Worm (Caenorhabditis elegans) whole organism, late embryonic: ENCODE measurements around the gene col-19.

ENCODE experiments used
- C08G9.2 ChIP-seq: sonication (generic microtip); optimal IDR thresholded peaks from 2 replicates; lab custom pipeline; 2016; ENCODE audit warnings: mild to moderate bottlenecking, missing genetic modification characterization, moderate library complexity, missing compliant biosample characterization
- F13H6.1 ChIP-seq: sonication (generic microtip); optimal IDR thresholded peaks from 2 replicates; lab custom pipeline; 2016; ENCODE audit warnings: missing genetic modification characterization, missing compliant biosample characterization
- K02D7.2 ChIP-seq: sonication (generic microtip); optimal IDR thresholded peaks from 2 replicates; lab custom pipeline; 2017; ENCODE audit warnings: mild to moderate bottlenecking, missing genetic modification characterization, missing compliant biosample characterization
- T23F11.4 ChIP-seq: fragments of 200-800 bp; sonication (Bioruptor generic); optimal IDR thresholded peaks from 2 replicates; lab custom pipeline; 2018; ENCODE audit warnings: mild to moderate bottlenecking, missing genetic modification characterization, missing compliant biosample characterization
- ahr-1 ChIP-seq: sonication (generic microtip); optimal IDR thresholded peaks from 2 replicates; lab custom pipeline; 2016; ENCODE audit warnings: missing genetic modification characterization, missing compliant biosample characterization
- ama-1 ChIP-seq: fragments of 150-350 bp; optimal IDR thresholded peaks from 2 replicates; lab custom pipeline; 2014
- ceh-2 ChIP-seq: sonication (generic microtip); optimal IDR thresholded peaks from 2 replicates; lab custom pipeline; 2016; ENCODE audit warnings: missing genotype, missing genetic modification characterization, missing compliant biosample characterization
- ceh-22 ChIP-seq: sonication (generic microtip); optimal IDR thresholded peaks from 2 replicates; lab custom pipeline; 2017; ENCODE audit warnings: missing biosample characterization, missing genetic modification characterization
- ceh-30 ChIP-seq: fragments of 150-350 bp; optimal IDR thresholded peaks from 2 replicates; lab custom pipeline; 2014; ENCODE audit warnings: missing biosample characterization, missing genetic modification characterization
- ceh-31 ChIP-seq: sonication (generic microtip); optimal IDR thresholded peaks from 2 replicates; lab custom pipeline; 2016; ENCODE audit warnings: missing genetic modification characterization, missing compliant biosample characterization
- ceh-48 ChIP-seq: sonication (generic microtip); optimal IDR thresholded peaks from 2 replicates; lab custom pipeline; 2016; ENCODE audit warnings: missing genetic modification characterization, inconsistent platforms, missing compliant biosample characterization
- che-1 ChIP-seq: sonication (generic microtip); optimal IDR thresholded peaks from 2 replicates; lab custom pipeline; 2016; ENCODE audit warnings: mild to moderate bottlenecking, missing genetic modification characterization, missing compliant biosample characterization
- dmd-4 ChIP-seq: sonication (generic microtip); optimal IDR thresholded peaks from 2 replicates; lab custom pipeline; 2016; ENCODE audit warnings: borderline replicate concordance, missing genetic modification characterization, missing compliant biosample characterization
- elt-2 ChIP-seq: sonication (generic microtip); optimal IDR thresholded peaks from 2 replicates; lab custom pipeline; 2016; ENCODE audit warnings: missing genetic modification reagents, missing genetic modification characterization, missing compliant biosample characterization
- hlh-30 ChIP-seq: sonication (generic microtip); optimal IDR thresholded peaks from 2 replicates; lab custom pipeline; 2017; ENCODE audit warnings: antibody characterized with exemption, missing genetic modification characterization, missing compliant biosample characterization; ENCODE audit not compliant: insufficient read depth
- hlh-6 ChIP-seq: sonication (generic microtip); optimal IDR thresholded peaks from 2 replicates; lab custom pipeline; 2016; ENCODE audit warnings: missing genotype, missing genetic modification characterization, missing compliant biosample characterization
- lim-6 ChIP-seq: sonication (generic microtip); optimal IDR thresholded peaks from 2 replicates; lab custom pipeline; 2016; ENCODE audit warnings: missing genetic modification characterization, missing compliant biosample characterization
- mec-3 ChIP-seq: sonication (generic microtip); optimal IDR thresholded peaks from 2 replicates; lab custom pipeline; 2016; ENCODE audit warnings: borderline replicate concordance, missing genetic modification characterization, missing compliant biosample characterization
- nfya-1 ChIP-seq: sonication (generic microtip); optimal IDR thresholded peaks from 2 replicates; lab custom pipeline; 2017; ENCODE audit warnings: missing genetic modification characterization, mild to moderate bottlenecking, missing compliant biosample characterization, antibody characterized with exemption, moderate library complexity
- nhr-11 ChIP-seq: fragments of 150-350 bp; optimal IDR thresholded peaks from 2 replicates; lab custom pipeline; 2014; ENCODE audit warnings: missing biosample characterization, missing genetic modification characterization
- nhr-232 ChIP-seq: sonication (generic microtip); optimal IDR thresholded peaks from 2 replicates; lab custom pipeline; 2016; ENCODE audit warnings: missing genetic modification characterization, missing compliant biosample characterization
- pag-3 ChIP-seq: sonication (generic microtip); optimal IDR thresholded peaks from 2 replicates; lab custom pipeline; 2016; ENCODE audit warnings: missing compliant biosample characterization, missing genetic modification characterization, borderline replicate concordance
- pax-1 ChIP-seq: fragments of 150-350 bp; optimal IDR thresholded peaks from 2 replicates; lab custom pipeline; 2014; ENCODE audit warnings: missing biosample characterization, missing genetic modification characterization
- pros-1 ChIP-seq: fragments of 150-350 bp; optimal IDR thresholded peaks from 2 replicates; lab custom pipeline; 2014; ENCODE audit warnings: missing biosample characterization, missing genetic modification reagents, missing genetic modification characterization
- sdc-2 ChIP-seq: sonication (generic microtip); optimal IDR thresholded peaks from 2 replicates; lab custom pipeline; 2016; ENCODE audit warnings: missing genotype, missing genetic modification characterization, missing compliant biosample characterization
- sox-2 ChIP-seq: fragments of 200-800 bp; sonication (Bioruptor generic); IDR thresholded peaks from 2 replicates; pipeline ENCODE4 v1.3.6; 2022; ENCODE audit warnings: missing genetic modification reagents, missing genetic modification characterization, missing compliant biosample characterization
- tbx-2 ChIP-seq: sonication (generic microtip); optimal IDR thresholded peaks from 2 replicates; lab custom pipeline; 2016; ENCODE audit warnings: missing genetic modification characterization, missing compliant biosample characterization
- tbx-7 ChIP-seq: sonication (generic microtip); optimal IDR thresholded peaks from 2 replicates; lab custom pipeline; 2016; ENCODE audit warnings: missing genotype, missing genetic modification characterization, missing compliant biosample characterization
- unc-3 ChIP-seq, 2 experiments: fragments of 200-800 bp in 1 of 2; sonication (Bioruptor generic) in 1 of 2; sonication (generic microtip) in 1 of 2; conservative IDR thresholded peaks in 1 of 2; optimal IDR thresholded peaks in 1 of 2; 2 replicates each; pipeline versions ENCODE4 v1.3.6 to Lab custom; 2016 to 2022; ENCODE audit warnings: missing compliant biosample characterization in 2 of 2, missing genetic modification characterization in 2 of 2, missing genetic modification reagents in 1 of 2
- unc-42 ChIP-seq: sonication (generic microtip); optimal IDR thresholded peaks from 2 replicates; lab custom pipeline; 2016; ENCODE audit warnings: missing genotype, missing genetic modification characterization, missing compliant biosample characterization
- unc-55 ChIP-seq: sonication (generic microtip); optimal IDR thresholded peaks from 2 replicates; lab custom pipeline; 2017; ENCODE audit warnings: missing biosample characterization, missing genetic modification reagents, missing genetic modification characterization
- unc-86 ChIP-seq: sonication (generic microtip); optimal IDR thresholded peaks from 2 replicates; lab custom pipeline; 2016; ENCODE audit warnings: missing genetic modification characterization, missing compliant biosample characterization
- zip-5 ChIP-seq: sonication (generic microtip); optimal IDR thresholded peaks from 2 replicates; lab custom pipeline; 2016; ENCODE audit warnings: missing genetic modification characterization, missing compliant biosample characterization
- ztf-16 ChIP-seq: sonication (generic microtip); optimal IDR thresholded peaks from 2 replicates; lab custom pipeline; 2017; ENCODE audit warnings: missing genetic modification characterization, missing compliant biosample characterization

The col-19 gene

ce11 chrX:421407-421784, at the start of gene col-19:
col-19 (plus strand) TSS chrX:421707.
- no peak for TF ChIP-seq K02D7.2 (tag; lab: Kevin White, UChicago)
- TF ChIP-seq tbx-7 (tag; lab: Kevin White, UChicago) = no peak
- no peak for TF ChIP-seq pax-1
- TF ChIP-seq, all 69 proteins: peak for 0

ce11 chrX:371761-372285, 49.7 kb upstream of the col-19 start, which contains the start of gene nrde-3:
nrde-3 (plus strand) TSS chrX:372235.
- TF ChIP-seq ceh-48 (tag; lab: Kevin White, UChicago) (no peak), tbx-2 (peak; percentile 36)

- TF ChIP-seq mec-3 (tag; lab: Kevin White, UChicago) (no peak), che-1 (no peak), pag-3 (tag; lab: Kevin White, UChicago) (no peak), nhr-232 (tag; lab: Kevin White, UChicago) (no peak), nhr-11 (tag; lab: Kevin White, UChicago) (no peak), F13H6.1 (tag; lab: Kevin White, UChicago) (no peak), C08G9.2 (tag; lab: Kevin White, UChicago) (no peak), tbx-2 (no peak), ama-1 (lab: Kevin White, UChicago) (no peak), ahr-1 (tag; lab: Kevin White, UChicago) (no peak), hlh-6 (tag; lab: Kevin White, UChicago) (no peak)
- TF ChIP-seq, all 69 proteins: peak for 0
These were observed 41.0 kb upstream of the col-19 start, which contains the start of gene R04A9.3 for ce11 chrX:380505-380904. R04A9.3 (minus strand) TSS chrX:380605.

- TF ChIP-seq pag-3 (tag; lab: Kevin White, UChicago) = no peak
- TF ChIP-seq nfya-1 (tag; lab: Kevin White, UChicago) = no peak
- TF ChIP-seq elt-2 = no peak
- TF ChIP-seq sox-2 (GFP tag; lab: Robert Waterston, UW) = no peak
- no peak for TF ChIP-seq ceh-31 (tag; lab: Kevin White, UChicago)
- no peak for TF ChIP-seq pros-1 (tag; lab: Kevin White, UChicago)
- no peak for TF ChIP-seq ceh-2
- no peak for TF ChIP-seq unc-55
- TF ChIP-seq unc-86 (tag; lab: Kevin White, UChicago) = no peak
- no peak for TF ChIP-seq zip-5 (tag; lab: Kevin White, UChicago)
These were observed 40.5 kb upstream of the col-19 start for ce11 chrX:381029-381428.

- TF ChIP-seq unc-42 (tag; lab: Kevin White, UChicago) (no peak), tbx-2 (peak; percentile 41), lim-6 (tag; lab: Kevin White, UChicago) (no peak), ceh-31 (tag; lab: Kevin White, UChicago) (peak; percentile 26), hlh-30 (tag; lab: Kevin White, UChicago) (peak; percentile 43), ceh-48 (tag; lab: Kevin White, UChicago) (peak; percentile 58), nfya-1 (tag; lab: Kevin White, UChicago) (peak; percentile 95), sdc-2 (peak; percentile 36)
- TF ChIP-seq, all 69 proteins: peak for 6
These were observed 38.8 kb upstream of the col-19 start, which contains the start of gene ife-2 for ce11 chrX:382692-383091. ife-2 (minus strand) TSS chrX:382709.

- TF ChIP-seq nfya-1 (tag; lab: Kevin White, UChicago) (peak; percentile 90), ceh-22 (tag; lab: Kevin White, UChicago) (no peak)
These were observed 32.8 kb upstream of the col-19 start, which contains the start of gene ceh-93 for ce11 chrX:388728-389127. ceh-93 (minus strand) TSS chrX:388797.

ce11 chrX:389566-389965, 31.9 kb upstream of the col-19 start:
- TF ChIP-seq ahr-1 (tag; lab: Kevin White, UChicago) = no peak
- TF ChIP-seq ceh-30 (tag; lab: Kevin White, UChicago) = no peak
- TF ChIP-seq unc-3 (GFP tag; conservative IDR thresholded peaks at IDR 0.05; lab: Robert Waterston, UW) = no peak
- TF ChIP-seq unc-3 (tag; optimal IDR thresholded peaks at IDR 0.05; lab: Kevin White, UChicago) = no peak
- TF ChIP-seq ztf-16 = no peak
- no peak for TF ChIP-seq dmd-4 (tag; lab: Kevin White, UChicago)
- no peak for TF ChIP-seq T23F11.4
